Worm (Caenorhabditis elegans): ENCODE data around the gene lin-8.

ce11 chrII:3061605-3062004, 5.0 kb downstream of the lin-8 start:
- TF ChIP-seq cog-1 (tag; optimal IDR thresholded peaks at IDR 0.05) (no peak), ztf-23 (GFP tag; IDR thresholded peaks at IDR 0.05) (no peak), flt-1 (GFP tag; IDR thresholded peaks at IDR 0.05) (no peak), T22C8.4 (GFP tag; IDR thresholded peaks at IDR 0.05) (no peak), ref-1 (GFP tag; conservative IDR thresholded peaks at IDR 0.05) (no peak), med-1 (GFP tag; optimal IDR thresholded peaks at IDR 0.05; ENCODE audit: insufficient read depth) (no peak), klf-2 (GFP tag; conservative IDR thresholded peaks at IDR 0.05) (no peak)
